Worm (Caenorhabditis elegans) whole organism, late embryonic: ENCODE results near the gene hlh-14.
A peak's percentile ranks its signal among the peaks of the same experiment; 100 is the strongest.

ENCODE experiments used
- C08G9.2 ChIP-seq: sonication (generic microtip); optimal IDR thresholded peaks from 2 replicates; lab custom pipeline; 2016; ENCODE audit warnings: mild to moderate bottlenecking, missing genetic modification characterization, moderate library complexity, missing compliant biosample characterization
- F13H6.1 ChIP-seq: sonication (generic microtip); optimal IDR thresholded peaks from 2 replicates; lab custom pipeline; 2016; ENCODE audit warnings: missing genetic modification characterization, missing compliant biosample characterization
- K02D7.2 ChIP-seq: sonication (generic microtip); optimal IDR thresholded peaks from 2 replicates; lab custom pipeline; 2017; ENCODE audit warnings: mild to moderate bottlenecking, missing genetic modification characterization, missing compliant biosample characterization
- K09A11.1 ChIP-seq: sonication (generic microtip); optimal IDR thresholded peaks from 2 replicates; lab custom pipeline; 2017; ENCODE audit warnings: antibody characterized with exemption, mild to moderate bottlenecking, missing genetic modification characterization, missing compliant biosample characterization; ENCODE audit not compliant: insufficient read depth
- Y22D7AL.16 ChIP-seq: sonication (generic microtip); optimal IDR thresholded peaks from 2 replicates; lab custom pipeline; 2016; ENCODE audit warnings: missing genetic modification characterization, missing compliant biosample characterization
- ahr-1 ChIP-seq: sonication (generic microtip); optimal IDR thresholded peaks from 2 replicates; lab custom pipeline; 2016; ENCODE audit warnings: missing genetic modification characterization, missing compliant biosample characterization
- ama-1 ChIP-seq: fragments of 150-350 bp; optimal IDR thresholded peaks from 2 replicates; lab custom pipeline; 2014
- ceh-18 ChIP-seq: sonication (generic microtip); optimal IDR thresholded peaks from 2 replicates; lab custom pipeline; 2016; ENCODE audit warnings: missing genetic modification characterization, missing compliant biosample characterization
- ceh-19 ChIP-seq: fragments of 200-800 bp; sonication (Bioruptor generic); optimal IDR thresholded peaks from 2 replicates; lab custom pipeline; 2018; ENCODE audit warnings: mild to moderate bottlenecking, missing genetic modification characterization, missing compliant biosample characterization
- ceh-2 ChIP-seq: sonication (generic microtip); optimal IDR thresholded peaks from 2 replicates; lab custom pipeline; 2016; ENCODE audit warnings: missing genotype, missing genetic modification characterization, missing compliant biosample characterization
- ceh-24 ChIP-seq: sonication (generic microtip); optimal IDR thresholded peaks from 2 replicates; lab custom pipeline; 2016; ENCODE audit warnings: mild to moderate bottlenecking, missing genetic modification characterization, missing compliant biosample characterization
- ceh-31 ChIP-seq: sonication (generic microtip); optimal IDR thresholded peaks from 2 replicates; lab custom pipeline; 2016; ENCODE audit warnings: missing genetic modification characterization, missing compliant biosample characterization
- ceh-34 ChIP-seq: sonication (generic microtip); optimal IDR thresholded peaks from 2 replicates; lab custom pipeline; 2016; ENCODE audit warnings: mild to moderate bottlenecking, missing genetic modification characterization, missing compliant biosample characterization
- ceh-45 ChIP-seq: fragments of 200-800 bp; sonication (Bioruptor generic); IDR thresholded peaks from 2 replicates; pipeline ENCODE4 v1.3.6; 2022; ENCODE audit warnings: missing genetic modification reagents, missing genetic modification characterization, missing compliant biosample characterization
- dmd-4 ChIP-seq: sonication (generic microtip); optimal IDR thresholded peaks from 2 replicates; lab custom pipeline; 2016; ENCODE audit warnings: borderline replicate concordance, missing genetic modification characterization, missing compliant biosample characterization
- elt-2 ChIP-seq: sonication (generic microtip); optimal IDR thresholded peaks from 2 replicates; lab custom pipeline; 2016; ENCODE audit warnings: missing genetic modification reagents, missing genetic modification characterization, missing compliant biosample characterization
- elt-4 ChIP-seq: sonication (generic microtip); optimal IDR thresholded peaks from 2 replicates; lab custom pipeline; 2016; ENCODE audit warnings: missing genetic modification characterization, missing compliant biosample characterization
- eyg-1 ChIP-seq: sonication (generic microtip); optimal IDR thresholded peaks from 2 replicates; lab custom pipeline; 2016; ENCODE audit warnings: missing genotype, missing genetic modification characterization, missing compliant biosample characterization
- fkh-10 ChIP-seq: fragments of 150-350 bp; optimal IDR thresholded peaks from 2 replicates; lab custom pipeline; 2014; ENCODE audit warnings: missing biosample characterization, missing genetic modification reagents, missing genetic modification characterization
- fkh-6 ChIP-seq: sonication (generic microtip); optimal IDR thresholded peaks from 2 replicates; lab custom pipeline; 2016; ENCODE audit warnings: missing genetic modification characterization, missing compliant biosample characterization
- gmeb-2 ChIP-seq: sonication (generic microtip); optimal IDR thresholded peaks from 2 replicates; lab custom pipeline; 2016; ENCODE audit warnings: missing genetic modification characterization, inconsistent platforms, missing compliant biosample characterization
- hlh-13 ChIP-seq: fragments of 200-800 bp; sonication (Bioruptor generic); optimal IDR thresholded peaks from 2 replicates; lab custom pipeline; 2018; ENCODE audit warnings: mild to moderate bottlenecking, missing genetic modification characterization, missing compliant biosample characterization
- hlh-15 ChIP-seq: sonication (generic microtip); optimal IDR thresholded peaks from 2 replicates; lab custom pipeline; 2016; ENCODE audit warnings: missing genetic modification characterization, missing compliant biosample characterization
- hlh-30 ChIP-seq: sonication (generic microtip); optimal IDR thresholded peaks from 2 replicates; lab custom pipeline; 2017; ENCODE audit warnings: antibody characterized with exemption, missing genetic modification characterization, missing compliant biosample characterization; ENCODE audit not compliant: insufficient read depth
- hlh-6 ChIP-seq: sonication (generic microtip); optimal IDR thresholded peaks from 2 replicates; lab custom pipeline; 2016; ENCODE audit warnings: missing genotype, missing genetic modification characterization, missing compliant biosample characterization
- hlh-8 ChIP-seq: sonication (generic microtip); optimal IDR thresholded peaks from 2 replicates; lab custom pipeline; 2016; ENCODE audit warnings: missing genotype, missing genetic modification characterization, missing compliant biosample characterization
- lim-6 ChIP-seq: sonication (generic microtip); optimal IDR thresholded peaks from 2 replicates; lab custom pipeline; 2016; ENCODE audit warnings: missing genetic modification characterization, missing compliant biosample characterization
- lin-11 ChIP-seq: fragments of 200-800 bp; sonication (Bioruptor generic); optimal IDR thresholded peaks from 2 replicates; lab custom pipeline; 2018; ENCODE audit warnings: mild to moderate bottlenecking, missing genetic modification characterization, missing compliant biosample characterization
- mec-3 ChIP-seq: sonication (generic microtip); optimal IDR thresholded peaks from 2 replicates; lab custom pipeline; 2016; ENCODE audit warnings: borderline replicate concordance, missing genetic modification characterization, missing compliant biosample characterization
- nfya-1 ChIP-seq: sonication (generic microtip); optimal IDR thresholded peaks from 2 replicates; lab custom pipeline; 2017; ENCODE audit warnings: missing genetic modification characterization, mild to moderate bottlenecking, missing compliant biosample characterization, antibody characterized with exemption, moderate library complexity
- nhr-11 ChIP-seq: fragments of 150-350 bp; optimal IDR thresholded peaks from 2 replicates; lab custom pipeline; 2014; ENCODE audit warnings: missing biosample characterization, missing genetic modification characterization
- nhr-232 ChIP-seq: sonication (generic microtip); optimal IDR thresholded peaks from 2 replicates; lab custom pipeline; 2016; ENCODE audit warnings: missing genetic modification characterization, missing compliant biosample characterization
- npax-4 ChIP-seq: sonication (generic microtip); optimal IDR thresholded peaks from 2 replicates; lab custom pipeline; 2016; ENCODE audit warnings: missing genetic modification characterization, missing compliant biosample characterization
- pat-9 ChIP-seq: fragments of 200-800 bp; sonication (Bioruptor generic); optimal IDR thresholded peaks from 2 replicates; lab custom pipeline; 2018; ENCODE audit warnings: mild to moderate bottlenecking, missing genetic modification characterization, moderate library complexity, missing compliant biosample characterization
- pax-1 ChIP-seq: fragments of 150-350 bp; optimal IDR thresholded peaks from 2 replicates; lab custom pipeline; 2014; ENCODE audit warnings: missing biosample characterization, missing genetic modification characterization
- pros-1 ChIP-seq: fragments of 150-350 bp; optimal IDR thresholded peaks from 2 replicates; lab custom pipeline; 2014; ENCODE audit warnings: missing biosample characterization, missing genetic modification reagents, missing genetic modification characterization
- ref-2 ChIP-seq: sonication (generic microtip); optimal IDR thresholded peaks from 2 replicates; lab custom pipeline; 2016; ENCODE audit warnings: missing genetic modification characterization, missing compliant biosample characterization
- rnt-1 ChIP-seq: sonication (generic microtip); optimal IDR thresholded peaks from 2 replicates; lab custom pipeline; 2016; ENCODE audit warnings: missing genetic modification characterization, missing compliant biosample characterization
- sdc-2 ChIP-seq: sonication (generic microtip); optimal IDR thresholded peaks from 2 replicates; lab custom pipeline; 2016; ENCODE audit warnings: missing genotype, missing genetic modification characterization, missing compliant biosample characterization
- sox-2 ChIP-seq: fragments of 200-800 bp; sonication (Bioruptor generic); IDR thresholded peaks from 2 replicates; pipeline ENCODE4 v1.3.6; 2022; ENCODE audit warnings: missing genetic modification reagents, missing genetic modification characterization, missing compliant biosample characterization
- sox-4 ChIP-seq: sonication (generic microtip); optimal IDR thresholded peaks from 2 replicates; lab custom pipeline; 2017; ENCODE audit warnings: mild to moderate bottlenecking, missing genetic modification characterization, inconsistent platforms, missing compliant biosample characterization
- syd-9 ChIP-seq: sonication (generic microtip); optimal IDR thresholded peaks from 2 replicates; lab custom pipeline; 2016; ENCODE audit warnings: mild to moderate bottlenecking, missing genetic modification characterization, moderate library complexity, missing compliant biosample characterization
- ttx-3 ChIP-seq: sonication (generic microtip); optimal IDR thresholded peaks from 2 replicates; lab custom pipeline; 2016; ENCODE audit warnings: missing genetic modification reagents, missing genetic modification characterization, missing compliant biosample characterization
- unc-42 ChIP-seq: sonication (generic microtip); optimal IDR thresholded peaks from 2 replicates; lab custom pipeline; 2016; ENCODE audit warnings: missing genotype, missing genetic modification characterization, missing compliant biosample characterization
- unc-55 ChIP-seq: sonication (generic microtip); optimal IDR thresholded peaks from 2 replicates; lab custom pipeline; 2017; ENCODE audit warnings: missing biosample characterization, missing genetic modification reagents, missing genetic modification characterization
- unc-86 ChIP-seq: sonication (generic microtip); optimal IDR thresholded peaks from 2 replicates; lab custom pipeline; 2016; ENCODE audit warnings: missing genetic modification characterization, missing compliant biosample characterization
- zip-5 ChIP-seq: sonication (generic microtip); optimal IDR thresholded peaks from 2 replicates; lab custom pipeline; 2016; ENCODE audit warnings: missing genetic modification characterization, missing compliant biosample characterization

Gene hlh-14

DNA sequence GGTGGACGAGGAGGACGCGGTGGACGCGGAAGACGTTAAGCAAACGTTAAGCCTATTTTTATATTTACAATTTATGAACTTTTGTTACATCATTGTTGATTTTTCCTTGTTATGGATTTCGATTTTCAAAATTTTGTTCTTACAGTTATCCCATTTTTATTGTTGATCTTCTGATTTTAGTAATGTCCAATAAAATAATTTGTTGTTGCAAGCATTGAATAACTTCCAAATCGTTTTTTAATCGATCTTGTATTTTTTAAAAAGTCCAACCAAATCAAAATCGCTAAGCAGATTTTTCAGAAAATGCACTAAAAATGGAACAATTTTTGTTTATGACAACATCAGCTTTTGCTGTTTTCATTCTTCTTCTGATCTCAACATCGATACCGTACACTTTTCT is 20.9 kb downstream of the hlh-14 start, which contains the start of gene zipt-3:
zipt-3 (plus strand) TSS at position 301 of the 400 bp plus-strand sequence.
- no peak for TF ChIP-seq nfya-1 (tag; lab: Kevin White, UChicago)
- TF ChIP-seq ceh-2 (tag; lab: Kevin White, UChicago) = no peak
- no peak for TF ChIP-seq npax-4 (tag; lab: Kevin White, UChicago)
- TF ChIP-seq ama-1 (lab: Kevin White, UChicago) = no peak

DNA sequence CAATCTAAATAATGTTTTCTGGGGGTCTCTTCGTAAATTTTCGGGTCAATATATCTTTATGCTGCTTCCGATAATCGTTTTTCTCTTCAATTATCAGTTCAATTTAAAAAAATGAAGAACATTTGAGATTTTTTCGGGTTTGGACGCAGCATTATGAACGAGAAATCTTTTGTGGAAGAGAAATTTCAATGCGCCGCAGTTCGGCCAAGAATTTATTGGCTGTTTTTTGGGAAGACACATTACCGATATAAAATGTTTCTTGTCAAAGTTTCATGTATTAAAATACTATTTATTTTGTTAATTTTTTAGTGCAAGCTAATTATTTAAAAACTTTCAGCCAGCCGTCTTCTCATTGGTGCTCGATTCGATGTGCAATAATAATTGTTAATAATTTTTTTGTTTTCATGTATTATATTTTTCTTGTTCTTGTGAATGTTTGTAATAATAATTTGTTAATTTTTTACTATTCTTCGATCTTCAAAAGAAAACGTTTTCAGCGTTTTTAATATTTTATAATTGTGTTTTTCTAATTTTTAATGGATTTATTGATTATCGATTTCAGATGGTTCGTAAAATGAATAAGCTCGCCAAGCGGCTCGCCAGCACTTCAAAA is 22.8 kb downstream of the hlh-14 start, which contains the start of the genes C18A3.10 and C18A3.3:
C18A3.10 (minus strand) TSS at position 101 of the 613 bp plus-strand sequence.
C18A3.3 (plus strand) TSS at position 563 of the 613 bp plus-strand sequence.
- TF ChIP-seq sdc-2 (tag; lab: Kevin White, UChicago) (no peak), ceh-19 (GFP tag; lab: Kevin White, UChicago) (no peak), syd-9 (tag; lab: Kevin White, UChicago) (no peak), nhr-232 (tag; lab: Kevin White, UChicago) (no peak), unc-42 (tag; lab: Kevin White, UChicago) (no peak), pros-1 (tag; lab: Kevin White, UChicago) (no peak), pat-9 (no peak), C08G9.2 (tag; lab: Kevin White, UChicago) (no peak), ceh-2 (tag; lab: Kevin White, UChicago) (no peak), fkh-10 (GFP tag; lab: Kevin White, UChicago) (no peak), eyg-1 (tag; lab: Kevin White, UChicago) (no peak)

- peak; percentile 59 for TF ChIP-seq ceh-31
- TF ChIP-seq elt-2 (tag; lab: Kevin White, UChicago) = peak; percentile 52
- no peak for TF ChIP-seq fkh-6 (tag; lab: Kevin White, UChicago)
- TF ChIP-seq sdc-2 (tag; lab: Kevin White, UChicago) = no peak
- no peak for TF ChIP-seq lin-11 (tag; lab: Kevin White, UChicago)
- no peak for TF ChIP-seq hlh-30 (tag; lab: Kevin White, UChicago)
- TF ChIP-seq sox-2 (GFP tag; lab: Robert Waterston, UW) = no peak
- TF ChIP-seq sox-4 (tag; lab: Kevin White, UChicago) = no peak
- no peak for TF ChIP-seq ceh-18 (tag; lab: Kevin White, UChicago)
- no peak for TF ChIP-seq hlh-8 (tag; lab: Kevin White, UChicago)
- no peak for TF ChIP-seq hlh-6 (tag; lab: Kevin White, UChicago)
- no peak for TF ChIP-seq ceh-45 (GFP tag; lab: Robert Waterston, UW)
- no peak for TF ChIP-seq ttx-3 (tag; lab: Kevin White, UChicago)
- no peak for TF ChIP-seq K09A11.1 (tag; lab: Kevin White, UChicago)
- TF ChIP-seq zip-5 = no peak
- TF ChIP-seq pros-1 (tag; lab: Kevin White, UChicago) = no peak
- TF ChIP-seq lim-6 (tag; lab: Kevin White, UChicago) = no peak
- no peak for TF ChIP-seq dmd-4 (tag; lab: Kevin White, UChicago)
- TF ChIP-seq hlh-15 (tag; lab: Kevin White, UChicago) = no peak
- TF ChIP-seq hlh-13 (GFP tag; lab: Kevin White, UChicago) = no peak
- no peak for TF ChIP-seq Y22D7AL.16 (tag; lab: Kevin White, UChicago)
- no peak for TF ChIP-seq nhr-11
- no peak for TF ChIP-seq rnt-1
- TF ChIP-seq mec-3 (tag; lab: Kevin White, UChicago) = no peak
- TF ChIP-seq ceh-24 (tag; lab: Kevin White, UChicago) = no peak
- TF ChIP-seq nfya-1 (tag; lab: Kevin White, UChicago) = peak; percentile 50
- TF ChIP-seq elt-4 = no peak
- peak; percentile 50 for TF ChIP-seq ceh-34
- TF ChIP-seq gmeb-2 (tag; lab: Kevin White, UChicago) = no peak
- TF ChIP-seq ref-2 (tag; lab: Kevin White, UChicago) = no peak
- peak; percentile 2 for TF ChIP-seq ceh-2 (tag; lab: Kevin White, UChicago)
- no peak for TF ChIP-seq pax-1
- no peak for TF ChIP-seq F13H6.1 (tag; lab: Kevin White, UChicago)
- no peak for TF ChIP-seq pat-9
- no peak for TF ChIP-seq unc-86
- peak; percentile 5 for TF ChIP-seq unc-55 (GFP tag; lab: Kevin White, UChicago)
- no peak for TF ChIP-seq nhr-232 (tag; lab: Kevin White, UChicago)
- TF ChIP-seq K02D7.2 = no peak
- no peak for TF ChIP-seq ahr-1 (tag; lab: Kevin White, UChicago)
These were observed 23.9 kb downstream of the hlh-14 start, which contains the start of the genes tiar-1 and lelo-4 for ce11 chrII:5714807-5715206. Gene tiar-1, minus strand, starts transcription at chrII:5714823. Gene lelo-4, plus strand, starts transcription at chrII:5714924.
